Worm (Caenorhabditis elegans): ENCODE data around the gene gnrr-6.
"Not testable (repeated sequence)": the region's sequence is repeated elsewhere in the genome, so short reads cannot be mapped to it uniquely, and the experiment has no call there.

Gene gnrr-6

ce11 chrX:11196741-11197140, 18.0 kb downstream of the gnrr-6 start, which contains the start of gene C34F6.1:
TSS of gene C34F6.1 (minus strand) at chrX:11196841.
- TF ChIP-seq F10B5.3 (tag; optimal IDR thresholded peaks at IDR 0.05) (no peak), aha-1 (tag) (peak; percentile 17)

ce11 chrX:11199155-11199554, 20.5 kb downstream of the gnrr-6 start, which contains the start of gene col-178:
TSS of gene col-178 (plus strand) at chrX:11199455.
- TF ChIP-seq nhr-77 (tag; optimal IDR thresholded peaks at IDR 0.05), result no peak
- TF ChIP-seq unc-62 (GFP tag; optimal IDR thresholded peaks at IDR 0.05 in 1 of 2), result peak in 1 of 2 experiments; percentile 67
- TF ChIP-seq unc-62 (tag; optimal IDR thresholded peaks at IDR 0.05), result no peak
- no peak for TF ChIP-seq zag-1 (tag; optimal IDR thresholded peaks at IDR 0.05)

- peak; percentile 95 for TF ChIP-seq set-16 (GFP tag; IDR thresholded peaks at IDR 0.05)
- 0 out of 2 replicates have a peak, but pooled peaks have one; percentile 39 for TF ChIP-seq tag-97 (GFP tag; IDR thresholded peaks at IDR 0.05)
- 0 out of 2 replicates have a peak, but pooled peaks have one; percentile 17 for TF ChIP-seq lim-7 (GFP tag; IDR thresholded peaks at IDR 0.05)
- TF ChIP-seq pha-4 (GFP tag; IDR thresholded peaks at IDR 0.05), result 0 out of 2 replicates have a peak, but pooled peaks have one; percentile 14
- TF ChIP-seq pha-4 (tag; optimal IDR thresholded peaks at IDR 0.05), result not testable (repeated sequence)
These were observed 21.1 kb downstream of the gnrr-6 start for ce11 chrX:11199833-11200232.

ce11 chrX:11201165-11201564, 22.5 kb downstream of the gnrr-6 start, which contains the start of gene col-179:
TSS of gene col-179 (plus strand) at chrX:11201465.
- TF ChIP-seq hlh-11 (tag; optimal IDR thresholded peaks at IDR 0.05) (no peak), F49E8.2 (tag; optimal IDR thresholded peaks at IDR 0.05; ENCODE audit: borderline replicate concordance) (no peak), F10B5.3 (tag; optimal IDR thresholded peaks at IDR 0.05) (no peak), F37D6.2 (tag; optimal IDR thresholded peaks at IDR 0.05) (no peak), mep-1 (tag; optimal IDR thresholded peaks at IDR 0.05) (no peak), nhr-237 (tag; optimal IDR thresholded peaks at IDR 0.05) (no peak), daf-16 (GFP tag; optimal IDR thresholded peaks at IDR 0.05) (no peak), daf-16 (tag; optimal IDR thresholded peaks at IDR 0.05) (no peak), madf-9 (GFP tag; conservative IDR thresholded peaks at IDR 0.05) (no peak), fos-1 (tag; optimal IDR thresholded peaks at IDR 0.05) (no peak), sdz-12 (GFP tag; optimal IDR thresholded peaks at IDR 0.05) (no peak), gei-8 (GFP tag; optimal IDR thresholded peaks at IDR 0.05) (no peak), pqm-1 (tag; optimal IDR thresholded peaks at IDR 0.05) (no peak), tra-1 (GFP tag; IDR thresholded peaks at IDR 0.05) (no peak)

ce11 chrX:11201915-11202314, 23.2 kb downstream of the gnrr-6 start:
- TF ChIP-seq ctbp-1 (GFP tag; IDR thresholded peaks at IDR 0.05), result 0 out of 2 replicates have a peak, but pooled peaks have one; percentile 9
- TF ChIP-seq set-16 (GFP tag; IDR thresholded peaks at IDR 0.05), result peak; percentile 95
- 0 out of 2 replicates have a peak, but pooled peaks have one; percentile 61 for TF ChIP-seq tag-97 (GFP tag; IDR thresholded peaks at IDR 0.05)

- TF ChIP-seq madf-5 (GFP tag; IDR thresholded peaks at IDR 0.05) (no peak), mxl-2 (GFP tag; conservative IDR thresholded peaks at IDR 0.05) (no peak), php-3 (GFP tag; IDR thresholded peaks at IDR 0.05) (0 out of 2 replicates have a peak, but pooled peaks have one; percentile 35), nhr-111 (GFP tag; optimal IDR thresholded peaks at IDR 0.05) (no peak), dmd-6 (GFP tag; IDR thresholded peaks at IDR 0.05) (peak; percentile 19; the same call in 1 of the 2 replicates), mep-1 (tag; optimal IDR thresholded peaks at IDR 0.05) (no peak), vab-7 (GFP tag; IDR thresholded peaks at IDR 0.05) (no peak), nhr-10 (tag; optimal IDR thresholded peaks at IDR 0.05) (no peak), arid-1 (GFP tag; conservative IDR thresholded peaks at IDR 0.05) (no peak), pqm-1 (tag; optimal IDR thresholded peaks at IDR 0.05) (no peak), duxl-1 (tag; optimal IDR thresholded peaks at IDR 0.05; ENCODE audit: poor library complexity) (no peak), F49E8.2 (tag; optimal IDR thresholded peaks at IDR 0.05; ENCODE audit: borderline replicate concordance) (no peak), zip-11 (GFP tag; IDR thresholded peaks at IDR 0.05) (no peak), T20F7.1 (GFP tag; optimal IDR thresholded peaks at IDR 0.05) (no peak), daf-16 (GFP tag; optimal IDR thresholded peaks at IDR 0.05) (no peak), daf-16 (tag; optimal IDR thresholded peaks at IDR 0.05) (peak; percentile 72), daf-8 (GFP tag; IDR thresholded peaks at IDR 0.05) (no peak), jun-1 (tag; optimal IDR thresholded peaks at IDR 0.05) (no peak), F37D6.2 (tag; optimal IDR thresholded peaks at IDR 0.05) (no peak), ces-1 (GFP tag; optimal IDR thresholded peaks at IDR 0.05) (no peak), spr-1 (tag; optimal IDR thresholded peaks at IDR 0.05) (no peak), ceh-82 (tag; optimal IDR thresholded peaks at IDR 0.05) (no peak), ZK337.2 (GFP tag; IDR thresholded peaks at IDR 0.05) (no peak)
These were observed 25.1 kb downstream of the gnrr-6 start, which contains the start of gene C34F6.11 for ce11 chrX:11203773-11204172. TSS of gene C34F6.11 (minus strand) at chrX:11203932.
